Fruit fly (Drosophila melanogaster): ENCODE results near the gene CG32486.

Gene CG32486

DNA sequence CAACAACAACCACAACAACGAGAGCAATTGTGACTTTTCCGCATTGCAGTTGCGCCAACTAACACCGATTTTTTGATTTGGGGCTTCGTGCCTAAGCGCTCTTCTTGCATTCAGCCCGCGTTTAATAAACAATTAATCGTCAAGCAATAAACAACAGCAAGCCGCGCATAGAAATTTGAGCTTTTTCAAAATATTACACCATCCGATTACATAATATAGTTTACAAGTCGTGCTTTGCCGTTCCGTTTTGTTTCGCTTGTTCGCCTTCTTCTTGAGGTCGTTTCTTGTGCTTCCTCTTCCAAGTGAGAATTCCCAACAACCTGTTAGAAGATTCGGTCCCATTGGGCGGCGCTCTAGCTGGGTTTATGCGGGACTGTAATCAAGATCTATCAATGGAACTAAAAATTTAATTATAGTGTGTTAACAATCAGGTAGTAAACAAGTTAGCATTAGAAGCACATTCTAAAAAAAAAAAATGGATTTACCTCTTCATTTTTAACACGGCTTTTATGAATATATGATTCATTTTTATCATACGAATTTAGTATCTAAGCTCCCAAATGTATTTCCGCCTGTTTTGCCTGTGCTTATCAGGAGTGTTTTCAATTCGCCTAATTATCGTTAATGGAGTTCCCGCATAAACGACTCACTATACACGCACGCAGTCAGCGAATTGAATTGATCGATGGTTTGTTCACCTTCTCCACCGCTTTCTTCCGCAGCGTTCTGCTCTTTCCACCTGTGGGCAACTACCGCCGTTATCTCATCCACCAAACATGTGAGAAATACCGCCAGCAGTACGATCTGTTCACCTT, 34.7 kb downstream of the CG32486 start (continued):
- TF ChIP-seq rib (GFP tag; IDR thresholded peaks at IDR 0.05), result peak; percentile 28; the same call in 1 of the 2 replicates
- TF ChIP-seq mirr (GFP tag; optimal IDR thresholded peaks at IDR 0.05), result peak; percentile 38
- TF ChIP-seq Xbp1 (GFP tag; optimal IDR thresholded peaks at IDR 0.05), result peak; percentile 78
- peak; percentile 77 for TF ChIP-seq slbo (GFP tag; IDR thresholded peaks at IDR 0.05)
- peak; percentile 68 for TF ChIP-seq sd (tag; optimal IDR thresholded peaks at IDR 0.05)
- TF ChIP-seq CG17829 (tag; optimal IDR thresholded peaks at IDR 0.05), result peak; percentile 87
- peak; percentile 88 for TF ChIP-seq gcm (GFP tag; optimal IDR thresholded peaks at IDR 0.05)
- TF ChIP-seq CG8359 (GFP tag; optimal IDR thresholded peaks at IDR 0.05; ENCODE audit: borderline replicate concordance), result peak; percentile 63
- TF ChIP-seq TFAM (GFP tag; optimal IDR thresholded peaks at IDR 0.05), result peak; percentile 26
- peak; percentile 62 for TF ChIP-seq CG1603 (tag; optimal IDR thresholded peaks at IDR 0.05)
- no peak for TF ChIP-seq klu (GFP tag; IDR thresholded peaks at IDR 0.05)
- peak; percentile 94 for TF ChIP-seq CG9727 (GFP tag; optimal IDR thresholded peaks at IDR 0.05)
- TF ChIP-seq wor (GFP tag; IDR thresholded peaks at IDR 0.05), result peak; percentile 40; the same call in 1 of the 2 replicates
- peak; percentile 51; the same call in 1 of the 2 replicates for TF ChIP-seq sisA (GFP tag; IDR thresholded peaks at IDR 0.05)
- no peak for TF ChIP-seq CG9797 (GFP tag; optimal IDR thresholded peaks at IDR 0.05)
- peak; percentile 69 for TF ChIP-seq Bdp1 (GFP tag; optimal IDR thresholded peaks at IDR 0.05)
- peak; percentile 31; the same call in 1 of the 4 replicates for TF ChIP-seq Gug (GFP tag; IDR thresholded peaks at IDR 0.05)
- no peak for TF ChIP-seq ato (GFP tag; IDR thresholded peaks at IDR 0.05; ENCODE audit: partially characterized antibody)
- TF ChIP-seq danr (GFP tag; IDR thresholded peaks at IDR 0.05), result peak; percentile 51; the same call in 1 of the 2 replicates
- peak; percentile 72 for TF ChIP-seq ara (GFP tag; IDR thresholded peaks at IDR 0.05)
- peak; percentile 90 for TF ChIP-seq ci (GFP tag; IDR thresholded peaks at IDR 0.05)
- TF ChIP-seq otp (GFP tag; IDR thresholded peaks at IDR 0.05), result peak; percentile 68
- TF ChIP-seq CG10321 (GFP tag; IDR thresholded peaks at IDR 0.05), result no peak; the same call in 1 of the 2 replicates
- peak; percentile 80 for TF ChIP-seq CG13624 (GFP tag; optimal IDR thresholded peaks at IDR 0.05)
- TF ChIP-seq nerfin-1 (tag; optimal IDR thresholded peaks at IDR 0.05), result peak; percentile 85
- TF ChIP-seq Ssrp (tag; optimal IDR thresholded peaks at IDR 0.05), result peak; percentile 84
- peak; percentile 56 for TF ChIP-seq CG10654 (GFP tag; optimal IDR thresholded peaks at IDR 0.05)
- TF ChIP-seq CG11695 (GFP tag; IDR thresholded peaks at IDR 0.05), result peak; percentile 90
- TF ChIP-seq Awh (GFP tag; IDR thresholded peaks at IDR 0.05), result peak; percentile 63
- TF ChIP-seq pho (GFP tag; optimal IDR thresholded peaks at IDR 0.05), result peak; percentile 80
- peak; percentile 90 for TF ChIP-seq CG17361 (GFP tag; IDR thresholded peaks at IDR 0.05)
- no peak for TF ChIP-seq pita (GFP tag; optimal IDR thresholded peaks at IDR 0.05)
- TF ChIP-seq CG32767 (GFP tag; IDR thresholded peaks at IDR 0.05), result peak; percentile 88
- TF ChIP-seq CG6689 (GFP tag; IDR thresholded peaks at IDR 0.05), result peak; percentile 84
- TF ChIP-seq fu2 (GFP tag; optimal IDR thresholded peaks at IDR 0.05), result peak; percentile 47
- TF ChIP-seq CG34224 (GFP tag; IDR thresholded peaks at IDR 0.05; ENCODE audit: partially characterized antibody), result no peak
- TF ChIP-seq HmgD (GFP tag; optimal IDR thresholded peaks at IDR 0.05), result no peak
- peak; percentile 84 for TF ChIP-seq CG4424 (GFP tag; optimal IDR thresholded peaks at IDR 0.05)
- TF ChIP-seq Sry-β (GFP tag; optimal IDR thresholded peaks at IDR 0.05), result peak; percentile 29
- TF ChIP-seq CG5245 (GFP tag; optimal IDR thresholded peaks at IDR 0.05), result peak; percentile 57
- peak; percentile 55 for TF ChIP-seq shn (GFP tag; optimal IDR thresholded peaks at IDR 0.05)
- TF ChIP-seq CG8765 (GFP tag; IDR thresholded peaks at IDR 0.05), result peak; percentile 67
- peak; percentile 33 for TF ChIP-seq Ets97D (GFP tag; optimal IDR thresholded peaks at IDR 0.05)
- TF ChIP-seq MTF-1 (GFP tag; optimal IDR thresholded peaks at IDR 0.05; ENCODE audit: borderline replicate concordance), result peak; percentile 61
- peak; percentile 59 for TF ChIP-seq mam (GFP tag; optimal IDR thresholded peaks at IDR 0.05)
- peak; percentile 78 for TF ChIP-seq CG15514 (GFP tag; optimal IDR thresholded peaks at IDR 0.05)
- peak; percentile 75 for TF ChIP-seq ind (GFP tag; optimal IDR thresholded peaks at IDR 0.05)
- TF ChIP-seq CG1233 (GFP tag; optimal IDR thresholded peaks at IDR 0.05), result peak; percentile 87
- peak; percentile 88 for TF ChIP-seq CG15696 (tag; optimal IDR thresholded peaks at IDR 0.05)

Data from whole organism, embryonic.